Fruit fly (Drosophila melanogaster) whole organism, embryonic: ENCODE results near the gene CG18808.
A peak's percentile ranks its signal among the peaks of the same experiment; 100 is the strongest.

Experiments
- Antp ChIP-seq: fragments of 200-800 bp; sonication (Bioruptor generic); optimal IDR thresholded peaks from 3 replicates; lab custom pipeline; 2016; ENCODE audit warnings: missing biosample characterization, missing genetic modification characterization
- CG12299 ChIP-seq: fragments of 200-800 bp; sonication (Bioruptor generic); optimal IDR thresholded peaks from 2 replicates; lab custom pipeline; 2018; ENCODE audit warnings: missing biosample characterization, mild to moderate bottlenecking, missing genetic modification characterization
- CG12659 ChIP-seq: fragments of 200-800 bp; sonication (Bioruptor generic); optimal IDR thresholded peaks from 3 replicates; lab custom pipeline; 2017; ENCODE audit warnings: mild to moderate bottlenecking, missing biosample characterization, missing genetic modification reagents, missing genetic modification characterization
- CG12769 ChIP-seq: fragments of 200-800 bp; sonication (Bioruptor generic); optimal IDR thresholded peaks from 2 replicates; lab custom pipeline; 2019; ENCODE audit warnings: missing biosample characterization, mild to moderate bottlenecking, missing genetic modification characterization, moderate library complexity
- CG13287 ChIP-seq: fragments of 200-800 bp; sonication (Bioruptor generic); IDR thresholded peaks from 2 replicates; pipeline ENCODE4 v1.3.6; 2022; ENCODE audit warnings: missing biosample characterization, missing genetic modification characterization; ENCODE audit not compliant: partially characterized antibody
- CG13424 ChIP-seq: fragments of 200-800 bp; sonication (Bioruptor generic); optimal IDR thresholded peaks from 2 replicates; lab custom pipeline; 2019; ENCODE audit warnings: missing biosample characterization, mild to moderate bottlenecking, missing genetic modification characterization, moderate library complexity
- CG14710 ChIP-seq: fragments of 200-800 bp; sonication (Bioruptor generic); optimal IDR thresholded peaks from 3 replicates; lab custom pipeline; 2019; ENCODE audit warnings: missing biosample characterization, mild to moderate bottlenecking, missing genetic modification characterization, moderate library complexity
- CG15479 ChIP-seq: fragments of 200-800 bp; sonication (Bioruptor generic); optimal IDR thresholded peaks from 3 replicates; lab custom pipeline; 2019; ENCODE audit warnings: missing biosample characterization, mild to moderate bottlenecking, missing genetic modification characterization, moderate library complexity
- CG15514 ChIP-seq: fragments of 200-800 bp; sonication (Bioruptor generic); optimal IDR thresholded peaks from 3 replicates; lab custom pipeline; 2017; ENCODE audit warnings: missing biosample characterization, missing genetic modification characterization, mild to moderate bottlenecking, moderate library complexity, missing genetic modification reagents
- CG15696 ChIP-seq: fragments of 200-800 bp; sonication (Bioruptor generic); optimal IDR thresholded peaks from 2 replicates; lab custom pipeline; 2019; ENCODE audit warnings: missing biosample characterization, mild to moderate bottlenecking, missing genetic modification characterization, moderate library complexity
- CG16813 ChIP-seq: fragments of 200-800 bp; sonication (Bioruptor generic); IDR thresholded peaks from 3 replicates; pipeline ENCODE4 v1.3.6; 2022; ENCODE audit warnings: missing biosample characterization, missing genetic modification characterization; ENCODE audit not compliant: partially characterized antibody
- CG18764 ChIP-seq: fragments of 200-800 bp; sonication (Bioruptor generic); optimal IDR thresholded peaks from 3 replicates; lab custom pipeline; 2016; ENCODE audit warnings: missing biosample characterization, missing genetic modification characterization
- CG2889 ChIP-seq: fragments of 200-800 bp; sonication (Bioruptor generic); IDR thresholded peaks from 3 replicates; pipeline ENCODE4 v1.3.6; 2022; ENCODE audit warnings: missing biosample characterization, missing genetic modification characterization
- CG32772 ChIP-seq: fragments of 200-800 bp; sonication (Bioruptor generic); IDR thresholded peaks from 2 replicates; pipeline ENCODE4 v1.3.6; 2022; ENCODE audit warnings: missing biosample characterization, missing genetic modification characterization
- CG34422 ChIP-seq: fragments of 200-800 bp; sonication (Bioruptor generic); IDR thresholded peaks from 3 replicates; pipeline ENCODE4 v1.3.6; 2022; ENCODE audit warnings: missing biosample characterization, missing genetic modification characterization
- CG3847 ChIP-seq: fragments of 200-800 bp; sonication (Bioruptor generic); IDR thresholded peaks from 2 replicates; pipeline ENCODE4 v1.3.6; 2022; ENCODE audit warnings: missing biosample characterization, missing genetic modification characterization
- CG4617 ChIP-seq: fragments of 200-800 bp; sonication (Bioruptor generic); optimal IDR thresholded peaks from 3 replicates; lab custom pipeline; 2016; ENCODE audit warnings: missing biosample characterization, missing genetic modification characterization, borderline replicate concordance
- CG6791 ChIP-seq: fragments of 200-800 bp; sonication (Bioruptor generic); IDR thresholded peaks from 3 replicates; pipeline ENCODE4 v1.3.6; 2022; ENCODE audit warnings: missing biosample characterization, missing genetic modification characterization; ENCODE audit not compliant: partially characterized antibody
- Chrac-16 ChIP-seq: fragments of 200-800 bp; sonication (Bioruptor generic); optimal IDR thresholded peaks from 3 replicates; lab custom pipeline; 2016; ENCODE audit warnings: missing biosample characterization, missing genetic modification characterization
- Doc3 ChIP-seq: fragments of 200-800 bp; sonication (Bioruptor generic); IDR thresholded peaks from 3 replicates; pipeline ENCODE4 v1.3.6; 2022; ENCODE audit warnings: missing biosample characterization, missing genetic modification characterization; ENCODE audit not compliant: partially characterized antibody
- E2f1 ChIP-seq: fragments of 200-800 bp; sonication (Bioruptor generic); IDR thresholded peaks from 2 replicates; pipeline ENCODE4 v1.3.6; 2022; ENCODE audit warnings: missing biosample characterization, missing genetic modification characterization
- Ets65A ChIP-seq: fragments of 200-800 bp; sonication (Bioruptor generic); peaks from one replicate; lab custom pipeline; 2016; ENCODE audit warnings: missing biosample characterization, missing genetic modification characterization
- HLH4C ChIP-seq: fragments of 200-800 bp; sonication (Bioruptor generic); IDR thresholded peaks from 3 replicates; pipeline ENCODE4 v1.3.6; 2022; ENCODE audit warnings: missing biosample characterization, missing genetic modification characterization; ENCODE audit not compliant: partially characterized antibody
- HLHmδ ChIP-seq: fragments of 200-800 bp; sonication (Bioruptor generic); optimal IDR thresholded peaks from 2 replicates; lab custom pipeline; 2018; ENCODE audit warnings: missing biosample characterization, mild to moderate bottlenecking, missing genetic modification characterization, moderate library complexity
- Hr78 ChIP-seq, 2 experiments: fragments of 200-800 bp in 1 of 2; fragments of >200 bp in 1 of 2; sonication (Bioruptor generic) in 1 of 2; optimal IDR thresholded peaks; 2 replicates each; lab custom pipeline; 2017 to 2019; ENCODE audit warnings: missing biosample characterization in 2 of 2, missing genetic modification characterization in 2 of 2, mild to moderate bottlenecking in 1 of 2, moderate library complexity in 1 of 2
- Jarid2 ChIP-seq: fragments of 200-800 bp; sonication (Bioruptor generic); optimal IDR thresholded peaks from 3 replicates; lab custom pipeline; 2017; ENCODE audit warnings: mild to moderate bottlenecking, missing biosample characterization, missing genetic modification reagents, missing genetic modification characterization
- Meics ChIP-seq: fragments of 200-800 bp; sonication (Bioruptor generic); optimal IDR thresholded peaks from 2 replicates; lab custom pipeline; 2017; ENCODE audit warnings: missing biosample characterization, mild to moderate bottlenecking, missing genetic modification characterization
- Myb ChIP-seq: fragments of 200-800 bp; sonication (Bioruptor generic); optimal IDR thresholded peaks from 2 replicates; lab custom pipeline; 2016; ENCODE audit warnings: missing biosample characterization, missing genetic modification characterization
- NC2α ChIP-seq: fragments of 200-800 bp; sonication (Bioruptor generic); optimal IDR thresholded peaks from 2 replicates; lab custom pipeline; 2016; ENCODE audit warnings: missing biosample characterization, missing genetic modification characterization
- Scr ChIP-seq: fragments of 200-800 bp; sonication (Bioruptor generic); IDR thresholded peaks from 2 replicates; pipeline ENCODE4 v1.3.6; 2022; ENCODE audit warnings: missing biosample characterization, missing genetic modification characterization; ENCODE audit not compliant: partially characterized antibody
- Trl ChIP-seq, 3 experiments: fragments of >200 bp in 2 of 3; fragments of 200-800 bp in 1 of 3; sonication (Bioruptor generic) in 1 of 3; optimal IDR thresholded peaks; 2 replicates in 1 of 3; 3 replicates in 2 of 3; lab custom pipeline; 2016 to 2017; ENCODE audit warnings: missing biosample characterization in 1 of 3, missing genetic modification characterization in 1 of 3
- Xrp1 ChIP-seq: fragments of 200-800 bp; sonication (Bioruptor generic); IDR thresholded peaks from 2 replicates; pipeline ENCODE4 v1.3.6; 2022; ENCODE audit warnings: missing biosample characterization, missing genetic modification characterization
- YL-1 ChIP-seq: fragments of 200-800 bp; sonication (Bioruptor generic); optimal IDR thresholded peaks from 3 replicates; lab custom pipeline; 2017; ENCODE audit warnings: missing biosample characterization, mild to moderate bottlenecking, missing genetic modification characterization
- abd-A ChIP-seq: fragments of 200-800 bp; sonication (Bioruptor generic); optimal IDR thresholded peaks from 3 replicates; lab custom pipeline; 2019; ENCODE audit warnings: missing biosample characterization, mild to moderate bottlenecking, missing genetic modification characterization, moderate library complexity
- bigmax ChIP-seq: fragments of 200-800 bp; sonication (Bioruptor generic); optimal IDR thresholded peaks from 2 replicates; lab custom pipeline; 2018; ENCODE audit warnings: missing biosample characterization, mild to moderate bottlenecking, missing genetic modification characterization
- da ChIP-seq: fragments of 200-800 bp; sonication (Bioruptor generic); optimal IDR thresholded peaks from 2 replicates; lab custom pipeline; 2016; ENCODE audit warnings: missing biosample characterization, missing genetic modification characterization
- ftz-f1 ChIP-seq: fragments of 200-800 bp; sonication (Bioruptor generic); optimal IDR thresholded peaks from 2 replicates; lab custom pipeline; 2016; ENCODE audit warnings: missing biosample characterization, missing genetic modification characterization
- hth ChIP-seq: fragments of >200 bp; optimal IDR thresholded peaks from 2 replicates; lab custom pipeline; 2017; ENCODE audit warnings: inconsistent platforms
- insv ChIP-seq, 2 experiments: fragments of 200-800 bp; sonication (Bioruptor generic); optimal IDR thresholded peaks; 3 replicates each; lab custom pipeline; 2016 to 2018; ENCODE audit warnings: missing biosample characterization in 2 of 2, missing genetic modification characterization in 2 of 2
- maf-S ChIP-seq: fragments of 200-800 bp; sonication (Bioruptor generic); optimal IDR thresholded peaks from 2 replicates; lab custom pipeline; 2016; ENCODE audit warnings: missing biosample characterization, missing genetic modification characterization
- pum ChIP-seq: fragments of 200-800 bp; sonication (Bioruptor generic); optimal IDR thresholded peaks from 2 replicates; lab custom pipeline; 2016; ENCODE audit warnings: missing biosample characterization, missing genetic modification characterization
- repo ChIP-seq: fragments of 200-800 bp; sonication (Bioruptor generic); optimal IDR thresholded peaks from 2 replicates; lab custom pipeline; 2016; ENCODE audit warnings: missing biosample characterization, missing genetic modification characterization
- row ChIP-seq: fragments of 200-800 bp; sonication (Bioruptor generic); IDR thresholded peaks from 3 replicates; pipeline ENCODE4 v1.3.6; 2022; ENCODE audit warnings: missing biosample characterization, missing genetic modification characterization
- slbo ChIP-seq: fragments of 200-800 bp; sonication (Bioruptor generic); IDR thresholded peaks from 2 replicates; pipeline ENCODE4 v1.3.6; 2022; ENCODE audit warnings: missing biosample characterization, missing genetic modification characterization
- slou ChIP-seq: fragments of 200-800 bp; sonication (Bioruptor generic); optimal IDR thresholded peaks from 3 replicates; lab custom pipeline; 2016; ENCODE audit warnings: missing biosample characterization, missing genetic modification characterization
- stwl ChIP-seq: fragments of 200-800 bp; sonication (Bioruptor generic); optimal IDR thresholded peaks from 3 replicates; lab custom pipeline; 2018; ENCODE audit warnings: missing biosample characterization, mild to moderate bottlenecking, missing genetic modification characterization, moderate library complexity
- tin ChIP-seq: fragments of 200-800 bp; sonication (Bioruptor generic); optimal IDR thresholded peaks from 3 replicates; lab custom pipeline; 2016; ENCODE audit warnings: missing biosample characterization, missing genetic modification characterization
- vvl ChIP-seq: fragments of 200-800 bp; sonication (Bioruptor generic); IDR thresholded peaks from 2 replicates; pipeline ENCODE4 v1.3.6; 2022; ENCODE audit warnings: missing biosample characterization, missing genetic modification characterization
- zen2 ChIP-seq: fragments of 200-800 bp; sonication (Bioruptor generic); IDR thresholded peaks from 3 replicates; pipeline ENCODE4 v1.3.6; 2022; ENCODE audit warnings: missing biosample characterization, missing genetic modification characterization; ENCODE audit not compliant: partially characterized antibody

The CG18808 gene

dm6 chr3L:4825584-4825983 is 18.4 kb upstream of the CG18808 start, which contains the start of the genes Dhc64C and LeuRS-m (continued):
- TF ChIP-seq Antp (GFP tag; lab: Kevin White, UChicago) (peak; percentile 71), row (peak; percentile 71), CG14710 (tag; lab: Kevin White, UChicago) (peak; percentile 54), Hr78 (GFP tag; optimal IDR thresholded peaks at IDR 0.05; lab: Kevin White, UChicago) (no peak), da (GFP tag; lab: Kevin White, UChicago) (peak; percentile 29), Scr (GFP tag; lab: Robert Waterston, UW) (peak; percentile 51), abd-A (tag; lab: Kevin White, UChicago) (peak; percentile 2), bigmax (GFP tag; lab: Kevin White, UChicago) (peak; percentile 16), CG16813 (GFP tag; lab: Robert Waterston, UW) (peak; percentile 74), CG18764 (GFP tag; lab: Kevin White, UChicago) (no peak), Jarid2 (GFP tag; lab: Kevin White, UChicago) (no peak), CG2889 (GFP tag; lab: Robert Waterston, UW) (no peak), Ets65A (GFP tag; lab: Kevin White, UChicago) (peak; percentile 95), CG12299 (tag; lab: Kevin White, UChicago) (no peak), Meics (GFP tag; lab: Kevin White, UChicago) (no peak), CG3847 (peak; percentile 93), vvl (GFP tag; lab: Robert Waterston, UW) (peak; percentile 68; the same call in 1 of the 2 replicates), Trl (optimal IDR thresholded peaks at IDR 0.05; lab: Kevin White, UChicago) (no peak), Trl (GFP tag; optimal IDR thresholded peaks at IDR 0.05; lab: Kevin White, UChicago) (peak; percentile 16), tin (GFP tag; lab: Kevin White, UChicago) (peak; percentile 38), Myb (GFP tag; lab: Kevin White, UChicago) (peak; percentile 63), CG6791 (GFP tag; lab: Robert Waterston, UW) (peak; percentile 83), HLHmδ (GFP tag; lab: Kevin White, UChicago) (no peak), CG15696 (tag; lab: Kevin White, UChicago) (peak; percentile 3), Doc3 (peak; percentile 35; the same call in 1 of the 3 replicates), CG4617 (peak; percentile 69), zen2 (GFP tag; lab: Robert Waterston, UW) (0 out of 3 replicates have a peak, but pooled peaks have one; percentile 7), CG12659 (GFP tag; lab: Kevin White, UChicago) (peak; percentile 61), CG13424 (tag; lab: Kevin White, UChicago) (peak; percentile 27), pum (GFP tag; lab: Kevin White, UChicago) (peak; percentile 19), stwl (tag; lab: Kevin White, UChicago) (peak; percentile 96), E2f1 (GFP tag; lab: Robert Waterston, UW) (peak; percentile 100), Xrp1 (GFP tag; lab: Robert Waterston, UW) (no peak), CG15514 (peak; percentile 74), CG32772 (GFP tag; lab: Robert Waterston, UW) (peak; percentile 54; the same call in 1 of the 2 replicates), insv (GFP tag; optimal IDR thresholded peaks at IDR 0.05; lab: Kevin White, UChicago) (peak in 1 of 2 experiments; percentile 81), CG34422 (GFP tag; lab: Robert Waterston, UW) (peak; percentile 95), CG12769 (tag; lab: Kevin White, UChicago) (no peak), HLH4C (GFP tag; lab: Robert Waterston, UW) (peak; percentile 63), Chrac-16 (GFP tag; lab: Kevin White, UChicago) (peak; percentile 38), slbo (GFP tag; lab: Robert Waterston, UW) (peak; percentile 55), maf-S (peak; percentile 34), NC2α (GFP tag; lab: Kevin White, UChicago) (no peak), repo (peak; percentile 64), ftz-f1 (GFP tag; lab: Kevin White, UChicago) (peak; percentile 19), YL-1 (GFP tag; lab: Kevin White, UChicago) (peak; percentile 87), hth (lab: Kevin White, UChicago) (no peak), slou (GFP tag; lab: Kevin White, UChicago) (no peak), CG13287 (GFP tag; lab: Robert Waterston, UW) (peak; percentile 69), CG15479 (peak; percentile 15)
